Fruit fly (Drosophila melanogaster) whole organism, embryonic: ENCODE results near the gene CG32639.

ENCODE experiments used
- Antp ChIP-seq: fragments of 200-800 bp; sonication (Bioruptor generic); optimal IDR thresholded peaks from 3 replicates; lab custom pipeline; 2016; ENCODE audit warnings: missing biosample characterization, missing genetic modification characterization
- B-H2 ChIP-seq: fragments of 200-800 bp; sonication (Bioruptor generic); optimal IDR thresholded peaks from 2 replicates; lab custom pipeline; 2018; ENCODE audit warnings: missing biosample characterization, mild to moderate bottlenecking, missing genetic modification characterization
- CG10543 ChIP-seq: fragments of 200-800 bp; sonication (Bioruptor generic); optimal IDR thresholded peaks from 3 replicates; lab custom pipeline; 2017; ENCODE audit warnings: missing biosample characterization, mild to moderate bottlenecking, missing genetic modification characterization, moderate library complexity
- CG12769 ChIP-seq: fragments of 200-800 bp; sonication (Bioruptor generic); optimal IDR thresholded peaks from 2 replicates; lab custom pipeline; 2019; ENCODE audit warnings: missing biosample characterization, mild to moderate bottlenecking, missing genetic modification characterization, moderate library complexity
- CG13894 ChIP-seq: fragments of 200-800 bp; sonication (Bioruptor generic); optimal IDR thresholded peaks from 3 replicates; lab custom pipeline; 2018; ENCODE audit warnings: missing biosample characterization, mild to moderate bottlenecking, missing genetic modification characterization, moderate library complexity
- CG14710 ChIP-seq: fragments of 200-800 bp; sonication (Bioruptor generic); optimal IDR thresholded peaks from 3 replicates; lab custom pipeline; 2019; ENCODE audit warnings: missing biosample characterization, mild to moderate bottlenecking, missing genetic modification characterization, moderate library complexity
- CG2678 ChIP-seq: fragments of 200-800 bp; sonication (Bioruptor generic); optimal IDR thresholded peaks from 3 replicates; lab custom pipeline; 2019; ENCODE audit warnings: missing biosample characterization, mild to moderate bottlenecking, missing genetic modification characterization, moderate library complexity
- CG2875 ChIP-seq: fragments of 200-800 bp; sonication (Bioruptor generic); optimal IDR thresholded peaks from 2 replicates; lab custom pipeline; 2017; ENCODE audit warnings: missing biosample characterization, mild to moderate bottlenecking, missing genetic modification characterization, missing genetic modification reagents
- CG31441 ChIP-seq: fragments of 200-800 bp; sonication (Bioruptor generic); IDR thresholded peaks from 2 replicates; pipeline ENCODE4 v1.3.6; 2022; ENCODE audit warnings: missing biosample characterization, missing genetic modification characterization
- CG34422 ChIP-seq: fragments of 200-800 bp; sonication (Bioruptor generic); IDR thresholded peaks from 3 replicates; pipeline ENCODE4 v1.3.6; 2022; ENCODE audit warnings: missing biosample characterization, missing genetic modification characterization
- CG4328 ChIP-seq: fragments of 200-800 bp; sonication (Bioruptor generic); optimal IDR thresholded peaks from 3 replicates; lab custom pipeline; 2017; ENCODE audit warnings: missing biosample characterization, missing genetic modification reagents, missing genetic modification characterization
- CG43689 ChIP-seq: fragments of 200-800 bp; sonication (Bioruptor generic); IDR thresholded peaks from 2 replicates; pipeline ENCODE4 v1.3.6; 2022; ENCODE audit warnings: missing biosample characterization, missing genetic modification characterization
- CG6689 ChIP-seq: fragments of 200-800 bp; sonication (Bioruptor generic); IDR thresholded peaks from 2 replicates; pipeline ENCODE4 v1.3.6; 2022; ENCODE audit warnings: missing biosample characterization, missing genetic modification characterization
- CG7357 ChIP-seq: fragments of 200-800 bp; sonication (Bioruptor generic); IDR thresholded peaks from 3 replicates; pipeline ENCODE4 v1.3.6; 2022; ENCODE audit warnings: missing biosample characterization, missing genetic modification characterization
- CG9609 ChIP-seq: fragments of 200-800 bp; sonication (Bioruptor generic); optimal IDR thresholded peaks from 3 replicates; lab custom pipeline; 2016; ENCODE audit warnings: missing biosample characterization, missing genetic modification characterization
- CoRest ChIP-seq: fragments of 200-800 bp; sonication (Bioruptor generic); optimal IDR thresholded peaks from 3 replicates; lab custom pipeline; 2018; ENCODE audit warnings: missing biosample characterization, mild to moderate bottlenecking, missing genetic modification characterization, moderate library complexity
- Deaf1 ChIP-seq: fragments of 200-800 bp; optimal IDR thresholded peaks from 3 replicates; lab custom pipeline; 2019; ENCODE audit warnings: missing biosample characterization, mild to moderate bottlenecking, missing genetic modification characterization, moderate library complexity
- Dll ChIP-seq: fragments of 200-800 bp; sonication (Bioruptor generic); IDR thresholded peaks from 4 replicates; pipeline ENCODE4 v1.3.6; 2022; ENCODE audit warnings: missing biosample characterization, missing genetic modification characterization; ENCODE audit not compliant: partially characterized antibody
- Drgx ChIP-seq: fragments of 200-800 bp; sonication (Bioruptor generic); IDR thresholded peaks from 2 replicates; pipeline ENCODE4 v1.3.6; 2022; ENCODE audit warnings: missing biosample characterization, missing genetic modification characterization
- Hr3 ChIP-seq: fragments of 200-800 bp; sonication (Bioruptor generic); optimal IDR thresholded peaks from 3 replicates; lab custom pipeline; 2016; ENCODE audit warnings: missing biosample characterization, missing genetic modification characterization
- NfI ChIP-seq: fragments of 200-800 bp; sonication (Bioruptor generic); optimal IDR thresholded peaks from 3 replicates; lab custom pipeline; 2018; ENCODE audit warnings: missing biosample characterization, mild to moderate bottlenecking, missing genetic modification characterization, moderate library complexity
- Pdp1 ChIP-seq, 2 experiments: fragments of 200-800 bp; sonication (Bioruptor generic); optimal IDR thresholded peaks; 3 replicates each; lab custom pipeline; 2016; ENCODE audit warnings: missing biosample characterization in 2 of 2, missing genetic modification characterization in 2 of 2, mild to moderate bottlenecking in 1 of 2, moderate library complexity in 1 of 2
- Sry-β ChIP-seq: fragments of 200-800 bp; sonication (Bioruptor generic); optimal IDR thresholded peaks from 2 replicates; lab custom pipeline; 2018; ENCODE audit warnings: missing biosample characterization, mild to moderate bottlenecking, missing genetic modification characterization, moderate library complexity
- Trl ChIP-seq, 3 experiments: fragments of >200 bp in 2 of 3; fragments of 200-800 bp in 1 of 3; sonication (Bioruptor generic) in 1 of 3; optimal IDR thresholded peaks; 2 replicates in 1 of 3; 3 replicates in 2 of 3; lab custom pipeline; 2016 to 2017; ENCODE audit warnings: missing biosample characterization in 1 of 3, missing genetic modification characterization in 1 of 3
- abd-A ChIP-seq: fragments of 200-800 bp; sonication (Bioruptor generic); optimal IDR thresholded peaks from 3 replicates; lab custom pipeline; 2019; ENCODE audit warnings: missing biosample characterization, mild to moderate bottlenecking, missing genetic modification characterization, moderate library complexity
- bbx ChIP-seq: fragments of 200-800 bp; sonication (Bioruptor generic); IDR thresholded peaks from 2 replicates; pipeline ENCODE4 v1.3.6; 2022; ENCODE audit warnings: missing biosample characterization, missing genetic modification characterization; ENCODE audit not compliant: partially characterized antibody
- cg ChIP-seq: fragments of 200-800 bp; sonication (Bioruptor generic); optimal IDR thresholded peaks from 3 replicates; lab custom pipeline; 2019; ENCODE audit warnings: missing biosample characterization, mild to moderate bottlenecking, missing genetic modification characterization, moderate library complexity
- chinmo ChIP-seq: fragments of 200-800 bp; sonication (Bioruptor generic); IDR thresholded peaks from 4 replicates; pipeline ENCODE4 v1.3.6; 2022; ENCODE audit warnings: missing biosample characterization, missing genetic modification characterization; ENCODE audit not compliant: partially characterized antibody
- ci ChIP-seq: fragments of 200-800 bp; sonication (Bioruptor generic); IDR thresholded peaks from 3 replicates; pipeline ENCODE4 v1.3.6; 2022; ENCODE audit warnings: missing biosample characterization, missing genetic modification characterization
- corto ChIP-seq: fragments of 200-800 bp; sonication (Bioruptor generic); optimal IDR thresholded peaks from 2 replicates; lab custom pipeline; 2016; ENCODE audit warnings: missing biosample characterization, mild to moderate bottlenecking, missing genetic modification characterization, moderate library complexity
- crol ChIP-seq: fragments of 200-800 bp; sonication (Bioruptor generic); IDR thresholded peaks from 2 replicates; pipeline ENCODE4 v1.3.6; 2022; ENCODE audit warnings: missing biosample characterization, missing genetic modification characterization
- danr ChIP-seq: fragments of 200-800 bp; sonication (Bioruptor generic); IDR thresholded peaks from 2 replicates; pipeline ENCODE4 v1.3.6; 2022; ENCODE audit warnings: missing biosample characterization, missing genetic modification characterization
- dati ChIP-seq: fragments of 200-800 bp; sonication (Bioruptor generic); IDR thresholded peaks from 2 replicates; pipeline ENCODE4 v1.3.6; 2022; ENCODE audit warnings: missing biosample characterization, missing genetic modification characterization
- fd64A ChIP-seq: fragments of 200-800 bp; sonication (Bioruptor generic); optimal IDR thresholded peaks from 3 replicates; lab custom pipeline; 2018; ENCODE audit warnings: missing biosample characterization, mild to moderate bottlenecking, missing genetic modification characterization
- grau ChIP-seq: fragments of 200-800 bp; optimal IDR thresholded peaks from 3 replicates; lab custom pipeline; 2019; ENCODE audit warnings: missing biosample characterization, mild to moderate bottlenecking, missing genetic modification characterization, moderate library complexity
- gro ChIP-seq: fragments of 200-800 bp; sonication (Bioruptor generic); optimal IDR thresholded peaks from 2 replicates; lab custom pipeline; 2016; ENCODE audit warnings: missing biosample characterization, missing genetic modification characterization
- h ChIP-seq: fragments of >200 bp; optimal IDR thresholded peaks from 2 replicates; lab custom pipeline; 2017
- hth ChIP-seq: fragments of >200 bp; optimal IDR thresholded peaks from 2 replicates; lab custom pipeline; 2017; ENCODE audit warnings: inconsistent platforms
- lbe ChIP-seq: fragments of 200-800 bp; sonication (Bioruptor generic); optimal IDR thresholded peaks from 2 replicates; lab custom pipeline; 2016; ENCODE audit warnings: missing biosample characterization, mild to moderate bottlenecking, missing genetic modification characterization
- mirr ChIP-seq: fragments of 200-800 bp; sonication (Bioruptor generic); optimal IDR thresholded peaks from 3 replicates; lab custom pipeline; 2018; ENCODE audit warnings: missing biosample characterization, mild to moderate bottlenecking, missing genetic modification characterization
- onecut ChIP-seq: fragments of 200-800 bp; sonication (Bioruptor generic); IDR thresholded peaks from 2 replicates; pipeline ENCODE4 v1.3.6; 2022; ENCODE audit warnings: missing biosample characterization, missing genetic modification characterization
- pb ChIP-seq: fragments of 200-800 bp; sonication (Bioruptor generic); optimal IDR thresholded peaks from 3 replicates; lab custom pipeline; 2016; ENCODE audit warnings: missing biosample characterization, missing genetic modification characterization
- row ChIP-seq: fragments of 200-800 bp; sonication (Bioruptor generic); IDR thresholded peaks from 3 replicates; pipeline ENCODE4 v1.3.6; 2022; ENCODE audit warnings: missing biosample characterization, missing genetic modification characterization
- scrt ChIP-seq: fragments of 200-800 bp; sonication (Bioruptor generic); optimal IDR thresholded peaks from 2 replicates; lab custom pipeline; 2018; ENCODE audit warnings: missing biosample characterization, mild to moderate bottlenecking, missing genetic modification characterization, moderate library complexity
- tap ChIP-seq: fragments of 200-800 bp; optimal IDR thresholded peaks from 3 replicates; lab custom pipeline; 2019; ENCODE audit warnings: missing biosample characterization, mild to moderate bottlenecking, missing genetic modification characterization, moderate library complexity

The CG32639 gene

DNA sequence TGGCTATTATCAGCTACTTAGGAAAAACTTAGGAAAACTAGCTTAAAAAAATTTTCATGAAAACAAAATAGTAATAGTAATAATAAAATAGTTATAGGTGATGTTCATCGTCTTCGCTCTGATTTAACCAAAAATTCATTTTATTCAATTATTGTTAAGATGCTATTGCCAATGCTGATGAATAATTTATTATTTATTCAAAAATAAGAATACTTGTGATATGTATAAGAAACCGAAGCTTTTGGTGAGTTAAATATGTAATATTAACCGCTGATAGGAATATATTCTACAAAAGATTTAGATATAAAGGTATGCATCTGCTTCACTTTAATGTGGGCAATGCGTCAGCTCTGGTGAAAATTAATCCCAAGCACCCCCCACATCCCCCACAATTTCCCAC lies 44.4 kb upstream of the CG32639 start (continued):
- TF ChIP-seq CG34422, result no peak
- TF ChIP-seq Dll, result no peak
- 0 out of 2 replicates have a peak, but pooled peaks have one; percentile 14 for TF ChIP-seq CG31441
- TF ChIP-seq CoRest (tag; lab: Kevin White, UChicago), result peak; percentile 3
- no peak for TF ChIP-seq lbe
- no peak for TF ChIP-seq CG2875 (GFP tag; lab: Kevin White, UChicago)
- no peak for TF ChIP-seq pb
- no peak for TF ChIP-seq Antp (GFP tag; lab: Kevin White, UChicago)
- TF ChIP-seq CG2678, result peak; percentile 8
- TF ChIP-seq hth (lab: Kevin White, UChicago), result no peak
- no peak for TF ChIP-seq NfI
- no peak for TF ChIP-seq B-H2 (GFP tag; lab: Kevin White, UChicago)
- TF ChIP-seq gro, result no peak
- TF ChIP-seq CG43689, result no peak
- TF ChIP-seq Trl (optimal IDR thresholded peaks at IDR 0.05; lab: Kevin White, UChicago), result no peak
- TF ChIP-seq Trl (GFP tag; optimal IDR thresholded peaks at IDR 0.05; lab: Kevin White, UChicago), result no peak
- no peak for TF ChIP-seq danr (GFP tag; lab: Robert Waterston, UW)
- no peak for TF ChIP-seq CG14710 (tag; lab: Kevin White, UChicago)
- no peak for TF ChIP-seq CG9609 (GFP tag; lab: Kevin White, UChicago)
- TF ChIP-seq Sry-β (GFP tag; lab: Kevin White, UChicago), result peak; percentile 83
- TF ChIP-seq row (GFP tag; lab: Robert Waterston, UW), result peak; percentile 45; the same call in 1 of the 3 replicates
- peak; percentile 13 for TF ChIP-seq grau (tag; lab: Kevin White, UChicago)

DNA sequence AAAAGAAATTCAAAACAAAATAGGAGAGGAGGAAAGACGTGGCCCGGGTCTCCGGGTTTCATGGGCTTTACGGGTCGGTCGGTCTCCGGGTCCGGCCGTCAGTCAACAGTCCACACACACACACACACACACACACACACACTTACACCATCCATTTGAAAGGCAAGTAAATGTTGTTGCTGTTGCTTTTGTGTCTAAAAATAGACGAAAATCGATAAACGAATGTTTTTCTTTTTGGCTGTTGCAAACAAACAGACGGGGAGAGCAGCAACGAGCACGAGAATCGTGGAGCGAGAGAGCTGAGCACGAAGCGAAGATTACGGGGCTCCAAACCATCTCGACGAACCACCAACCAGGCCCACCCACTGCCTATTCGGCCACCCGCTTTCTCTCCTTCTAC lies 43.9 kb upstream of the CG32639 start:
- 0 out of 4 replicates have a peak, but pooled peaks have one; percentile 18 for TF ChIP-seq Dll
- TF ChIP-seq chinmo (GFP tag; lab: Robert Waterston, UW), result 0 out of 4 replicates have a peak, but pooled peaks have one; percentile 55
- no peak for TF ChIP-seq h
- peak; percentile 57; the same call in 1 of the 3 replicates for TF ChIP-seq ci (GFP tag; lab: Robert Waterston, UW)
- TF ChIP-seq dati (GFP tag; lab: Robert Waterston, UW), result no peak
- peak; percentile 73 for TF ChIP-seq cg (GFP tag; lab: Kevin White, UChicago)
- peak; percentile 38 for TF ChIP-seq mirr (GFP tag; lab: Kevin White, UChicago)
- peak; percentile 21; the same call in 1 of the 2 replicates for TF ChIP-seq bbx (GFP tag; lab: Robert Waterston, UW)
- no peak for TF ChIP-seq CG6689 (GFP tag; lab: Robert Waterston, UW)
- TF ChIP-seq scrt, result peak; percentile 18
- TF ChIP-seq CG4328 (GFP tag; lab: Kevin White, UChicago), result no peak
- 0 out of 2 replicates have a peak, but pooled peaks have one; percentile 10 for TF ChIP-seq Drgx (GFP tag; lab: Robert Waterston, UW)
- TF ChIP-seq Hr3 (GFP tag; lab: Kevin White, UChicago), result no peak
- TF ChIP-seq Deaf1 (tag; lab: Kevin White, UChicago), result peak; percentile 76
- TF ChIP-seq abd-A (tag; lab: Kevin White, UChicago), result peak; percentile 76
- TF ChIP-seq fd64A (GFP tag; lab: Kevin White, UChicago), result no peak
- no peak for TF ChIP-seq CG7357 (GFP tag; lab: Robert Waterston, UW)
- TF ChIP-seq CG12769 (tag; lab: Kevin White, UChicago), result no peak
- peak; percentile 95 for TF ChIP-seq onecut
- TF ChIP-seq corto (GFP tag; lab: Kevin White, UChicago), result no peak
- TF ChIP-seq CG13894 (tag; lab: Kevin White, UChicago), result peak; percentile 84
- TF ChIP-seq CG10543 (GFP tag; lab: Kevin White, UChicago), result peak; percentile 63
- peak in 1 of 2 experiments; percentile 10 for TF ChIP-seq Pdp1 (GFP tag; optimal IDR thresholded peaks at IDR 0.05; lab: Kevin White, UChicago)
- peak; percentile 43; the same call in 1 of the 2 replicates for TF ChIP-seq crol
- TF ChIP-seq tap (tag; lab: Kevin White, UChicago), result no peak
- TF ChIP-seq Trl (optimal IDR thresholded peaks at IDR 0.05; lab: Kevin White, UChicago), result peak; percentile 32 to 59
- no peak for TF ChIP-seq Trl (GFP tag; optimal IDR thresholded peaks at IDR 0.05; lab: Kevin White, UChicago)
- TF ChIP-seq, all 482 proteins: peak for 16
